Worm (Caenorhabditis elegans) whole organism, L2 larva: ENCODE measurements around the gene zyg-9.

ENCODE experiments used
- C34F6.9 ChIP-seq: fragments of 150-350 bp; optimal IDR thresholded peaks from 2 replicates; lab custom pipeline; 2014; ENCODE audit warnings: missing biosample characterization, missing genetic modification characterization
- ama-1 ChIP-seq: fragments of 150-350 bp; optimal IDR thresholded peaks from 2 replicates; lab custom pipeline; 2018; ENCODE audit warnings: inconsistent platforms
- lin-39 ChIP-seq: fragments of 150-350 bp; optimal IDR thresholded peaks from 2 replicates; lab custom pipeline; 2014; ENCODE audit warnings: missing biosample characterization, missing genetic modification reagents, missing genetic modification characterization

DNA sequence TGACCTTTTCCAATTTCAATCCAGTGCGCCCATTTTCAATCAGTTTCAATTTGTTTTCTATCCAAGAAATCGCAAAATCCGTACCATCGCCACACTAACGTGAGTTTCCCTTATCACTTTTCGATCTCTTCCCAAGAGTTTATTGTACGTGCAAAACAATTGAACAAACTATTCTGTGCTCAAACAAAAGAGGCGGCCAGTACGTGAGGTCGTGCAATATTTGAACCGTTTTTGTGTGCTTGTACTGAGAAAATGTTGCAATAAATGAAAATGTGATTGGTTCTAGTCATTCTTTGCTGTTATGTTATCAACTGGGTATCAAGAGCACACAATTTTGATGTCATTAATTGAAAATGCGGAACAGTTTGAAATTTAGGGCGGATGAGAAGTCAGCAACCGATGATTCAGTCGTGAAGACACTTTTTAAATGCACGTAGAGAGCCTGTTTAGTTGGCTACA lies 7.9 kb upstream of the zyg-9 start, which contains the start of gene F22B5.4:
- TF ChIP-seq lin-39 (tag; lab: Kevin White, UChicago) (no peak), ama-1 (lab: Kevin White, UChicago) (no peak), C34F6.9 (no peak)
